Worm (Caenorhabditis elegans): ENCODE results near the gene R02F11.3.
A peak's percentile ranks its signal among the peaks of the same experiment; 100 is the strongest.

R02F11.3 gene

DNA sequence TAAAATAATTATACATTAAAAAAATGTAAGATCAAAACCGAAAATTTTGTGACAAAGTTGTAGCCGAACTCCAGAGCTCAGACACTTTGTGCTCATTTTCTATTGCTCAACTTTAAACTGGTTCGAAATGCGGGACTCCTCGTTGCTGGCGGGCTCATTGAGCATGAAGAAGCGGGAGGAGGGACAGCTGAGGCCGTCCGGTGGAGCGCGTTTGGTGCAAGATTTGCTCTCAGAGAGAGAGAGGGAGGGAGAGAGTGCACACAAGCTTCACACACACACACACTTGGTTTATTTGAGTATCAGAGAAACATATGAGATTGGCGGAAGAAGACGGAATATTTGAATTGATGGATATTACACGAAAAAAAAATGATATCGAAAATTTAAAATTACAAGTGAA lies 4.9 kb upstream of the R02F11.3 start:
- peak; percentile 31 for TF ChIP-seq ceh-19 (GFP tag; optimal IDR thresholded peaks at IDR 0.05)
- TF ChIP-seq elt-2 (tag; optimal IDR thresholded peaks at IDR 0.05): no peak
- peak; percentile 29 for TF ChIP-seq ceh-34 (tag; optimal IDR thresholded peaks at IDR 0.05)
- TF ChIP-seq tbx-2 (tag; optimal IDR thresholded peaks at IDR 0.05): peak; percentile 40
- TF ChIP-seq elt-4 (tag; optimal IDR thresholded peaks at IDR 0.05): no peak
- TF ChIP-seq unc-42 (tag; optimal IDR thresholded peaks at IDR 0.05): peak; percentile 24
- peak; percentile 56 for TF ChIP-seq nfya-1 (tag; optimal IDR thresholded peaks at IDR 0.05)
- no peak for TF ChIP-seq hlh-15 (tag; optimal IDR thresholded peaks at IDR 0.05)
- TF ChIP-seq ceh-2 (tag; optimal IDR thresholded peaks at IDR 0.05): peak; percentile 26
- no peak for TF ChIP-seq Y22D7AL.16 (tag; optimal IDR thresholded peaks at IDR 0.05)
- no peak for TF ChIP-seq ceh-30 (tag; optimal IDR thresholded peaks at IDR 0.05)
- TF ChIP-seq ama-1 (optimal IDR thresholded peaks at IDR 0.05): no peak
- peak; percentile 4 for TF ChIP-seq hlh-8 (tag; optimal IDR thresholded peaks at IDR 0.05)
- TF ChIP-seq ztf-16 (tag; optimal IDR thresholded peaks at IDR 0.05): no peak
- TF ChIP-seq gmeb-2 (tag; optimal IDR thresholded peaks at IDR 0.05): no peak
- no peak for TF ChIP-seq rnt-1 (tag; optimal IDR thresholded peaks at IDR 0.05)
- no peak for TF ChIP-seq unc-86 (tag; optimal IDR thresholded peaks at IDR 0.05)
- no peak for TF ChIP-seq mec-3 (tag; optimal IDR thresholded peaks at IDR 0.05; ENCODE audit: borderline replicate concordance)
- no peak for TF ChIP-seq K02D7.2 (tag; optimal IDR thresholded peaks at IDR 0.05)
- TF ChIP-seq pros-1 (tag; optimal IDR thresholded peaks at IDR 0.05): peak; percentile 43
- TF ChIP-seq ceh-18 (tag; optimal IDR thresholded peaks at IDR 0.05): peak; percentile 43
- peak; percentile 57 for TF ChIP-seq ceh-31 (tag; optimal IDR thresholded peaks at IDR 0.05)
- TF ChIP-seq pqm-1 (tag; optimal IDR thresholded peaks at IDR 0.05): no peak
- peak; percentile 43 for TF ChIP-seq unc-55 (GFP tag; optimal IDR thresholded peaks at IDR 0.05)

DNA sequence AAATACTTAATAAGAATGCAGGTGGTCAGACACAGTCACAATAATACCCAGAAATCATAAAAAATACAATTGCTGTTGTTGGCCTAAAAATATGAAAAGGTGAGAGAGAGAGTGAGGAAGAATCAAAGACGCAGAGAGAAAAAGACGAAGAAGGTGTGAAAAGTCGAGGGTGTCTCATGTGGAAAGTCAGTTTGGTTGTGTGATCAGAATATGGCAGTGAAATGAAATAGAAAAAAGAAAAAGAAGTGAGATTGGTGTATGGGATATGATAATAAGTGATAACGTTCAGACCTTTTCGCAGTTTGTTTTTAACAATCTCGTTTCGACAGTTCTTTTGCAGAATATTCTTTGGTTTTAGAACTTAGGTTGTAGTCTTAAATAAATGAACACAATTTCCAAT lies 1.1 kb upstream of the R02F11.3 start:
- TF ChIP-seq pha-4 (tag; optimal IDR thresholded peaks at IDR 0.05) (no peak), lin-11 (tag; optimal IDR thresholded peaks at IDR 0.05) (no peak), tbx-2 (tag; optimal IDR thresholded peaks at IDR 0.05) (peak; percentile 3), C38D4.7 (GFP tag; optimal IDR thresholded peaks at IDR 0.05) (no peak), syd-9 (tag; optimal IDR thresholded peaks at IDR 0.05) (no peak), F13H6.1 (tag; optimal IDR thresholded peaks at IDR 0.05) (no peak)

DNA sequence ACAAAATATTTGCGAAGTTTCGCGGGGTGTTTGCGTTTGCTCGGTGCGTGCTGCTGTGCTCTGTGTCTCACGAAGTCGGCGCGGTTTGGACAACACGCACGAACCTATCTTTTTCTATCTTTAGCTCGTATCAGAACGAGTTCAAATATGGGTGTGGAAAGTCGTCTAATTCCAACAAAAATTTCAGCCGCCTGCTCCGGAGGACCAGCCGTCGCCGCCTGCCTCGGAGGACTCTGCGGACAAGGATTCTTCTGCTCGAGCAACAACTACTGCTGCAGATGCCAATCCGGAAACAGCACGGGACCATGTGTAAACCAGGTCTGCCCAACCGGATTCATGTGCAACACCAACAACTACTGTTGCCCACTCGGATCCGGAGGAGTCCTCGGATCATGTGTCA lies 3.8 kb downstream of the R02F11.3 start:
- TF ChIP-seq ceh-30 (tag; optimal IDR thresholded peaks at IDR 0.05): no peak
- no peak for TF ChIP-seq eyg-1 (tag; optimal IDR thresholded peaks at IDR 0.05)
- no peak for TF ChIP-seq unc-3 (GFP tag; conservative IDR thresholded peaks at IDR 0.05)
- TF ChIP-seq unc-3 (tag; optimal IDR thresholded peaks at IDR 0.05): no peak
- no peak for TF ChIP-seq tbx-7 (tag; optimal IDR thresholded peaks at IDR 0.05)
- TF ChIP-seq pros-1 (tag; optimal IDR thresholded peaks at IDR 0.05): no peak
- TF ChIP-seq elt-4 (tag; optimal IDR thresholded peaks at IDR 0.05): no peak
- no peak for TF ChIP-seq ceh-6 (GFP tag; optimal IDR thresholded peaks at IDR 0.05)
- no peak for TF ChIP-seq nhr-232 (tag; optimal IDR thresholded peaks at IDR 0.05)

DNA sequence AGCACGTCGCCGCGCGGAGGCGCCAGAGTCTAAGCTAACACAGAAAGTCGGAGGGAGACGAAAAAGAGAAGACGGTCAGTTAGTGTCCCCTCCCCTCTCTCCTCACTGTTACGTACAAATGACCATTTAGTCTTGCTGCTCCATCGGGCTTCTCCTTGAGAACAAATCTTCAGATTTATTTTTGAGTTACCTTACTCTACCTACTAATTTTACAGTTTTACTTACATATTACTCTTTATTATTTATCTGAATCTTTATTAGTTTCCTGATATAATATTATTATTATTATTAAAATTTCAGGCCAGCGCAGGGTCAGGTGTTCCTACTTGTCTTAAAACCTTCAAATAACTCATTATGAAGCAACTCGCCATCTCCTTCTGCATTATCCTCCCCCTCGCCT lies 5.0 kb downstream of the R02F11.3 start, which contains the start of gene R02F11.1:
Gene R02F11.1, plus strand, starts transcription at position 301 of the 400 bp plus-strand sequence.
- no peak for TF ChIP-seq ceh-31 (tag; optimal IDR thresholded peaks at IDR 0.05)

DNA sequence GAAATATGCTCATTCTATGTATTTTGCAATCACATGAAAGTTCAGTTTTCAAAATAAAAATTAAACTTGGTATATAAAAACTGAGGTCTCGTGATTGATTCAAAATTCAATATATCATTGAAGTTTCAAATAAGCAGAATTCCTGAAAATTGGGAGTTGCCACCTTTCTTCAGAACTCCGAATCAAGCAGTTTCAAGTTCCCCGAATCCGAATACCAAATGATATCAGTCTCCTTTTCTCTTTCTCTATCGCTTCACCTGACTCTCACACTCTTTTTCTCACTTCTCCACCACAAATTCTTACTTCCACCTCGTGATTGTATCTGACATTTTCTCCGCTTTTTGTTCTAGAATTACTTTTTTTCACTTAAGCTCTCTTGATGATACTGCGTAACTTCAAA lies 11.4 kb downstream of the R02F11.3 start, which contains the start of gene R02F11.2:
Gene R02F11.2, plus strand, starts transcription at position 292 of the 400 bp plus-strand sequence.
- TF ChIP-seq sdc-2 (tag; optimal IDR thresholded peaks at IDR 0.05) (no peak), T23F11.4 (GFP tag; optimal IDR thresholded peaks at IDR 0.05) (no peak), nhr-11 (tag; optimal IDR thresholded peaks at IDR 0.05) (no peak), ceh-2 (tag; optimal IDR thresholded peaks at IDR 0.05) (no peak), pag-3 (tag; optimal IDR thresholded peaks at IDR 0.05; ENCODE audit: borderline replicate concordance) (no peak), K02D7.2 (tag; optimal IDR thresholded peaks at IDR 0.05) (no peak), sox-2 (GFP tag; IDR thresholded peaks at IDR 0.05) (no peak), ceh-18 (tag; optimal IDR thresholded peaks at IDR 0.05) (no peak), ceh-14 (tag; optimal IDR thresholded peaks at IDR 0.05) (no peak), Y22D7AL.16 (tag; optimal IDR thresholded peaks at IDR 0.05) (no peak), ref-2 (tag; optimal IDR thresholded peaks at IDR 0.05) (no peak), ztf-16 (tag; optimal IDR thresholded peaks at IDR 0.05) (no peak), ceh-24 (tag; optimal IDR thresholded peaks at IDR 0.05) (no peak), nfya-1 (tag; optimal IDR thresholded peaks at IDR 0.05) (no peak), odd-2 (tag; optimal IDR thresholded peaks at IDR 0.05) (no peak), unc-86 (tag; optimal IDR thresholded peaks at IDR 0.05) (no peak), lin-11 (tag; optimal IDR thresholded peaks at IDR 0.05) (no peak), pax-1 (tag; optimal IDR thresholded peaks at IDR 0.05) (no peak), dmd-4 (tag; optimal IDR thresholded peaks at IDR 0.05; ENCODE audit: borderline replicate concordance) (no peak)
